Fruit fly (Drosophila melanogaster) whole organism, embryonic: ENCODE data around the gene wry.

ENCODE experiments used
- Ada2b ChIP-seq: fragments of 200-800 bp; sonication (Bioruptor generic); IDR thresholded peaks from 2 replicates; pipeline ENCODE4 v1.3.6; 2022; ENCODE audit warnings: missing biosample characterization, missing genetic modification characterization
- CG10147 ChIP-seq: fragments of 200-800 bp; sonication (Bioruptor generic); optimal IDR thresholded peaks from 2 replicates; lab custom pipeline; 2019; ENCODE audit warnings: missing biosample characterization, mild to moderate bottlenecking, missing genetic modification characterization, moderate library complexity
- CG10959 ChIP-seq: fragments of 200-800 bp; sonication (Bioruptor generic); IDR thresholded peaks from 2 replicates; pipeline ENCODE4 v1.3.6; 2022; ENCODE audit warnings: missing biosample characterization, missing genetic modification characterization
- CG11398 ChIP-seq: fragments of 200-800 bp; sonication (Bioruptor generic); optimal IDR thresholded peaks from 2 replicates; lab custom pipeline; 2016; ENCODE audit warnings: missing biosample characterization, missing genetic modification characterization
- CG11560 ChIP-seq: fragments of 200-800 bp; sonication (Bioruptor generic); IDR thresholded peaks from 3 replicates; pipeline ENCODE4 v1.3.6; 2022; ENCODE audit warnings: missing biosample characterization, missing genetic modification characterization
- CG12104 ChIP-seq: fragments of 200-800 bp; sonication (Bioruptor generic); optimal IDR thresholded peaks from 3 replicates; lab custom pipeline; 2016; ENCODE audit warnings: missing biosample characterization, missing genetic modification characterization
- CG12219 ChIP-seq: fragments of 200-800 bp; sonication (Bioruptor generic); optimal IDR thresholded peaks from 3 replicates; lab custom pipeline; 2018; ENCODE audit warnings: missing biosample characterization, mild to moderate bottlenecking, missing genetic modification characterization
- CG1233 ChIP-seq: fragments of 200-800 bp; sonication (Bioruptor generic); optimal IDR thresholded peaks from 4 replicates; lab custom pipeline; 2018; ENCODE audit warnings: missing biosample characterization, mild to moderate bottlenecking, missing genetic modification characterization
- CG12942 ChIP-seq: fragments of 200-800 bp; sonication (Bioruptor generic); optimal IDR thresholded peaks from 3 replicates; lab custom pipeline; 2016; ENCODE audit warnings: missing biosample characterization, missing genetic modification characterization
- CG15514 ChIP-seq: fragments of 200-800 bp; sonication (Bioruptor generic); optimal IDR thresholded peaks from 3 replicates; lab custom pipeline; 2017; ENCODE audit warnings: missing biosample characterization, missing genetic modification characterization, mild to moderate bottlenecking, moderate library complexity, missing genetic modification reagents
- CG16813 ChIP-seq: fragments of 200-800 bp; sonication (Bioruptor generic); IDR thresholded peaks from 3 replicates; pipeline ENCODE4 v1.3.6; 2022; ENCODE audit warnings: missing biosample characterization, missing genetic modification characterization; ENCODE audit not compliant: partially characterized antibody
- CG17568 ChIP-seq: fragments of 200-800 bp; sonication (Bioruptor generic); optimal IDR thresholded peaks from 2 replicates; lab custom pipeline; 2018; ENCODE audit warnings: missing biosample characterization, mild to moderate bottlenecking, missing genetic modification characterization, moderate library complexity
- CG18011 ChIP-seq: fragments of 200-800 bp; sonication (Bioruptor generic); optimal IDR thresholded peaks from 2 replicates; lab custom pipeline; 2017; ENCODE audit warnings: missing biosample characterization, missing genetic modification characterization, mild to moderate bottlenecking, moderate library complexity, missing genotype
- CG2120 ChIP-seq: fragments of 200-800 bp; sonication (Bioruptor generic); optimal IDR thresholded peaks from 3 replicates; lab custom pipeline; 2016; ENCODE audit warnings: missing biosample characterization, missing genetic modification characterization
- CG31441 ChIP-seq: fragments of 200-800 bp; sonication (Bioruptor generic); IDR thresholded peaks from 2 replicates; pipeline ENCODE4 v1.3.6; 2022; ENCODE audit warnings: missing biosample characterization, missing genetic modification characterization
- CG33557 ChIP-seq: fragments of 200-800 bp; sonication (Bioruptor generic); optimal IDR thresholded peaks from 2 replicates; lab custom pipeline; 2019; ENCODE audit warnings: missing biosample characterization, mild to moderate bottlenecking, missing genetic modification characterization, moderate library complexity
- CG4360 ChIP-seq: fragments of 200-800 bp; sonication (Bioruptor generic); IDR thresholded peaks from 2 replicates; pipeline ENCODE4 v1.3.6; 2022; ENCODE audit warnings: missing biosample characterization, missing genetic modification characterization
- CG9215 ChIP-seq: fragments of 200-800 bp; sonication (Bioruptor generic); IDR thresholded peaks from 2 replicates; pipeline ENCODE4 v1.3.6; 2022; ENCODE audit warnings: missing biosample characterization, missing genetic modification characterization
- CG9437 ChIP-seq: fragments of 200-800 bp; sonication (Bioruptor generic); optimal IDR thresholded peaks from 2 replicates; lab custom pipeline; 2018; ENCODE audit warnings: missing biosample characterization, mild to moderate bottlenecking, missing genetic modification characterization
- D ChIP-seq, 2 experiments: fragments of 200-800 bp in 1 of 2; fragments of >200 bp in 1 of 2; sonication (Bioruptor generic) in 1 of 2; optimal IDR thresholded peaks; 2 replicates in 1 of 2; 3 replicates in 1 of 2; lab custom pipeline; 2017; ENCODE audit warnings: mild to moderate bottlenecking in 1 of 2, missing biosample characterization in 1 of 2, missing genetic modification characterization in 1 of 2, missing genetic modification reagents in 1 of 2
- D19B ChIP-seq: fragments of 200-800 bp; sonication (Bioruptor generic); optimal IDR thresholded peaks from 2 replicates; lab custom pipeline; 2017; ENCODE audit warnings: missing biosample characterization, mild to moderate bottlenecking, missing genetic modification characterization
- Dad ChIP-seq: fragments of 200-800 bp; sonication (Bioruptor generic); optimal IDR thresholded peaks from 3 replicates; lab custom pipeline; 2016; ENCODE audit warnings: missing biosample characterization, missing genetic modification characterization
- Doc2 ChIP-seq: fragments of 200-800 bp; sonication (Bioruptor generic); IDR thresholded peaks from 2 replicates; pipeline ENCODE4 v1.3.6; 2022; ENCODE audit warnings: missing biosample characterization, missing genetic modification characterization
- Dp ChIP-seq: fragments of 200-800 bp; sonication (Bioruptor generic); optimal IDR thresholded peaks from 2 replicates; lab custom pipeline; 2018; ENCODE audit warnings: missing biosample characterization, mild to moderate bottlenecking, missing genetic modification characterization, moderate library complexity
- E2f1 ChIP-seq: fragments of 200-800 bp; sonication (Bioruptor generic); IDR thresholded peaks from 2 replicates; pipeline ENCODE4 v1.3.6; 2022; ENCODE audit warnings: missing biosample characterization, missing genetic modification characterization
- Hmx ChIP-seq: fragments of 200-800 bp; sonication (Bioruptor generic); optimal IDR thresholded peaks from 2 replicates; lab custom pipeline; 2016; ENCODE audit warnings: missing biosample characterization, missing genetic modification characterization
- Meics ChIP-seq: fragments of 200-800 bp; sonication (Bioruptor generic); optimal IDR thresholded peaks from 2 replicates; lab custom pipeline; 2017; ENCODE audit warnings: missing biosample characterization, mild to moderate bottlenecking, missing genetic modification characterization
- Mes4 ChIP-seq: fragments of 200-800 bp; sonication (Bioruptor generic); optimal IDR thresholded peaks from 2 replicates; lab custom pipeline; 2016; ENCODE audit warnings: missing biosample characterization, missing genetic modification characterization
- Mrtf ChIP-seq: fragments of 200-800 bp; sonication (Bioruptor generic); IDR thresholded peaks from 3 replicates; pipeline ENCODE4 v1.3.6; 2022; ENCODE audit warnings: missing biosample characterization, missing genetic modification characterization
- NC2α ChIP-seq: fragments of 200-800 bp; sonication (Bioruptor generic); optimal IDR thresholded peaks from 2 replicates; lab custom pipeline; 2016; ENCODE audit warnings: missing biosample characterization, missing genetic modification characterization
- NC2β ChIP-seq: fragments of 200-800 bp; sonication (Bioruptor generic); optimal IDR thresholded peaks from 2 replicates; lab custom pipeline; 2016; ENCODE audit warnings: missing biosample characterization, missing genetic modification characterization
- Nf-YA ChIP-seq: fragments of 200-800 bp; sonication (Bioruptor generic); IDR thresholded peaks from 2 replicates; pipeline ENCODE4 v1.3.6; 2022; ENCODE audit warnings: missing biosample characterization, missing genetic modification characterization
- YL-1 ChIP-seq: fragments of 200-800 bp; sonication (Bioruptor generic); optimal IDR thresholded peaks from 3 replicates; lab custom pipeline; 2017; ENCODE audit warnings: missing biosample characterization, mild to moderate bottlenecking, missing genetic modification characterization
- amos ChIP-seq: fragments of 200-800 bp; sonication (Bioruptor generic); IDR thresholded peaks from 2 replicates; pipeline ENCODE4 v1.3.6; 2022; ENCODE audit warnings: missing biosample characterization, missing genetic modification characterization; ENCODE audit not compliant: partially characterized antibody
- cas ChIP-seq: fragments of 200-800 bp; sonication (Bioruptor generic); IDR thresholded peaks from 2 replicates; pipeline ENCODE4 v1.3.6; 2022; ENCODE audit warnings: missing biosample characterization, missing genetic modification characterization
- dati ChIP-seq: fragments of 200-800 bp; sonication (Bioruptor generic); IDR thresholded peaks from 2 replicates; pipeline ENCODE4 v1.3.6; 2022; ENCODE audit warnings: missing biosample characterization, missing genetic modification characterization
- dimm ChIP-seq: fragments of 200-800 bp; sonication (Bioruptor generic); IDR thresholded peaks from 2 replicates; pipeline ENCODE4 v1.3.6; 2022; ENCODE audit warnings: missing biosample characterization, missing genetic modification characterization
- dysf ChIP-seq: fragments of 200-800 bp; sonication (Bioruptor generic); IDR thresholded peaks from 3 replicates; pipeline ENCODE4 v1.3.6; 2022; ENCODE audit warnings: missing biosample characterization, missing genetic modification characterization
- ewg ChIP-seq: fragments of 200-800 bp; sonication (Bioruptor generic); optimal IDR thresholded peaks from 3 replicates; lab custom pipeline; 2017; ENCODE audit warnings: mild to moderate bottlenecking, missing biosample characterization, missing genetic modification reagents, missing genetic modification characterization
- exex ChIP-seq: fragments of 200-800 bp; sonication (Bioruptor generic); optimal IDR thresholded peaks from 4 replicates; lab custom pipeline; 2018; ENCODE audit warnings: missing biosample characterization, mild to moderate bottlenecking, missing genetic modification characterization, moderate library complexity
- fru ChIP-seq: fragments of >200 bp; optimal IDR thresholded peaks from 2 replicates; lab custom pipeline; 2017
- hth ChIP-seq: fragments of >200 bp; optimal IDR thresholded peaks from 2 replicates; lab custom pipeline; 2017; ENCODE audit warnings: inconsistent platforms
- jing ChIP-seq: fragments of 200-800 bp; sonication (Bioruptor generic); optimal IDR thresholded peaks from 2 replicates; lab custom pipeline; 2018; ENCODE audit warnings: missing biosample characterization, mild to moderate bottlenecking, missing genetic modification characterization
- lmd ChIP-seq: fragments of 200-800 bp; sonication (Bioruptor generic); IDR thresholded peaks from 2 replicates; pipeline ENCODE4 v1.3.6; 2022; ENCODE audit warnings: missing biosample characterization, missing genetic modification characterization
- nom ChIP-seq: fragments of 200-800 bp; sonication (Bioruptor generic); optimal IDR thresholded peaks from 2 replicates; lab custom pipeline; 2017; ENCODE audit warnings: missing biosample characterization, missing genetic modification characterization, mild to moderate bottlenecking, moderate library complexity, missing genetic modification reagents
- pb ChIP-seq: fragments of 200-800 bp; sonication (Bioruptor generic); optimal IDR thresholded peaks from 3 replicates; lab custom pipeline; 2016; ENCODE audit warnings: missing biosample characterization, missing genetic modification characterization
- pros ChIP-seq: fragments of 200-800 bp; sonication (Bioruptor generic); optimal IDR thresholded peaks from 3 replicates; lab custom pipeline; 2019; ENCODE audit warnings: missing biosample characterization, mild to moderate bottlenecking, missing genetic modification characterization, moderate library complexity
- sc ChIP-seq, 3 experiments: fragments of >200 bp in 2 of 3; fragments of 200-800 bp in 1 of 3; sonication (Bioruptor generic) in 1 of 3; optimal IDR thresholded peaks; 2 replicates in 2 of 3; 3 replicates in 1 of 3; lab custom pipeline; 2017; ENCODE audit warnings: mild to moderate bottlenecking in 1 of 3, missing biosample characterization in 1 of 3, missing genetic modification characterization in 1 of 3, missing genetic modification reagents in 1 of 3
- z ChIP-seq: fragments of 200-800 bp; sonication (Bioruptor generic); IDR thresholded peaks from 3 replicates; pipeline ENCODE4 v1.3.6; 2022; ENCODE audit warnings: missing biosample characterization, missing genetic modification characterization
- zfh1 ChIP-seq: fragments of 200-800 bp; sonication (Bioruptor generic); IDR thresholded peaks from 3 replicates; pipeline ENCODE4 v1.3.6; 2022; ENCODE audit warnings: missing biosample characterization, missing genetic modification characterization

The wry gene

DNA sequence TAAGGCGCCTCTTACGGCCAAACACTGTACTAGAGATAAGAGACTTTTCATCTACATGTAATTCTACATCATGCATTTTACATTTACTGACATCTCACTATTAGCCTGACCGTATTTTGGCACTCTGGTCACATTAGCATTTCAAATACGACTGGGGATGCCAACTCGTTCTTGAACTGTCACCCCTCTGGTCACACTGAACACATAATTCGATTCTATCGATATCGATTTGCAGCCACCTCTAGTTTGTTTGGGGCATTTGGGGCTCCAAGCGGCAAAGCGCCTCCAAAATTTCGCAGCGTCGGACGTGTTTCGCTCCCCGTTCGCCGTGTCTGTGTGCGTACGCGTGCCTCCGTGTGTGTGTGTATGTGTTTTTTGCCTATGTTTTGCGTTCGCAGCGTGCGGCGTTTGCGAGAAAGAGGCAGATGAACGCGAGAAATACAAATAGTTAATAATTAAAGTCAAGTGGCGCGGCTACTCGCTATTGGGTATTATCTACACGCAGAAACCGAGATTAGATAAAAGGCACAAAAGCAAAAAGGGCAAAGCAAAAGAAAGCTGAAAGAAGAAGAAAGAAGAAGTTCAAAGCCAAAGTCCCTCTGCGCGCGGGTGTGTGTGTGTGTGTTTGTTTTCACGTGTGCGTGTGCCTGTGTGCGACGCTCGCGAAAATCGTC, 48.2 kb downstream of the wry start, which contains the start of gene Wdr62 (continued):
- TF ChIP-seq YL-1 (GFP tag; lab: Kevin White, UChicago) = no peak
- no peak; the same call in 2 of the 3 replicates for TF ChIP-seq CG11560 (tag; lab: Robert Waterston, UW)
- peak; percentile 0 for TF ChIP-seq CG12104
- peak; percentile 43 for TF ChIP-seq CG18011
- TF ChIP-seq Dad (GFP tag; lab: Kevin White, UChicago) = peak; percentile 31
- peak; percentile 45 for TF ChIP-seq CG1233 (GFP tag; lab: Kevin White, UChicago)
- TF ChIP-seq nom (GFP tag; lab: Kevin White, UChicago) = peak; percentile 75
- TF ChIP-seq D (optimal IDR thresholded peaks at IDR 0.05; lab: Kevin White, UChicago) = peak; percentile 18
- no peak for TF ChIP-seq D (GFP tag; optimal IDR thresholded peaks at IDR 0.05; lab: Kevin White, UChicago)
- TF ChIP-seq CG12219 (GFP tag; lab: Kevin White, UChicago) = no peak
- TF ChIP-seq CG16813 (GFP tag; lab: Robert Waterston, UW) = peak; percentile 63
- TF ChIP-seq CG33557 (GFP tag; lab: Kevin White, UChicago) = peak; percentile 32
- TF ChIP-seq jing = no peak
- TF ChIP-seq sc (optimal IDR thresholded peaks at IDR 0.05; lab: Kevin White, UChicago) = no peak
- no peak for TF ChIP-seq sc (GFP tag; optimal IDR thresholded peaks at IDR 0.05; lab: Kevin White, UChicago)
- TF ChIP-seq ewg (GFP tag; lab: Kevin White, UChicago) = no peak
- peak; percentile 50 for TF ChIP-seq CG31441
- no peak for TF ChIP-seq CG10959 (GFP tag; lab: Robert Waterston, UW)
- TF ChIP-seq Mrtf (GFP tag; lab: Robert Waterston, UW) = no peak
- no peak for TF ChIP-seq CG9437 (GFP tag; lab: Kevin White, UChicago)
- TF ChIP-seq CG12942 (GFP tag; lab: Kevin White, UChicago) = peak; percentile 22
- TF ChIP-seq zfh1 (GFP tag; lab: Robert Waterston, UW) = peak; percentile 42; the same call in 1 of the 3 replicates
- peak; percentile 53 for TF ChIP-seq CG2120 (GFP tag; lab: Kevin White, UChicago)
- TF ChIP-seq CG17568 (GFP tag; lab: Kevin White, UChicago) = no peak
- TF ChIP-seq hth (lab: Kevin White, UChicago) = no peak
- peak; percentile 17; the same call in 1 of the 2 replicates for TF ChIP-seq E2f1 (GFP tag; lab: Robert Waterston, UW)
- no peak for TF ChIP-seq dimm (GFP tag; lab: Robert Waterston, UW)
- TF ChIP-seq CG15514 (GFP tag; lab: Kevin White, UChicago) = peak; percentile 82
- TF ChIP-seq Mes4 (GFP tag; lab: Kevin White, UChicago) = no peak
- TF ChIP-seq lmd = no peak
- TF ChIP-seq Ada2b (GFP tag; lab: Robert Waterston, UW) = no peak
- no peak for TF ChIP-seq CG4360 (GFP tag; lab: Robert Waterston, UW)
- peak; percentile 79 for TF ChIP-seq amos (GFP tag; lab: Robert Waterston, UW)
- TF ChIP-seq pb (GFP tag; lab: Kevin White, UChicago) = peak; percentile 44
- TF ChIP-seq dati (GFP tag; lab: Robert Waterston, UW) = no peak
- no peak for TF ChIP-seq z (GFP tag; lab: Robert Waterston, UW)
- TF ChIP-seq Hmx (GFP tag; lab: Kevin White, UChicago) = no peak
- TF ChIP-seq CG10147 = no peak
- no peak for TF ChIP-seq Doc2 (GFP tag; lab: Robert Waterston, UW)
- peak; percentile 22 for TF ChIP-seq pros (GFP tag; lab: Kevin White, UChicago)
- peak; percentile 36 for TF ChIP-seq Meics (GFP tag; lab: Kevin White, UChicago)
- TF ChIP-seq Nf-YA (GFP tag; lab: Robert Waterston, UW) = no peak
- TF ChIP-seq NC2α (GFP tag; lab: Kevin White, UChicago) = no peak
- no peak for TF ChIP-seq CG9215
- peak; percentile 53 for TF ChIP-seq NC2β (GFP tag; lab: Kevin White, UChicago)
- peak; percentile 26 for TF ChIP-seq CG11398
- peak; percentile 79 for TF ChIP-seq Dp (GFP tag; lab: Kevin White, UChicago)
- TF ChIP-seq dysf (GFP tag; lab: Robert Waterston, UW) = peak; percentile 38; the same call in 1 of the 3 replicates
- TF ChIP-seq D19B (GFP tag; lab: Kevin White, UChicago) = no peak
- TF ChIP-seq exex (tag; lab: Kevin White, UChicago) = peak; percentile 57
- TF ChIP-seq fru (lab: Kevin White, UChicago) = no peak
- TF ChIP-seq cas = no peak
